Worm (Caenorhabditis elegans) whole organism, early embryonic: ENCODE data around the gene npr-12.

Experiments used
- B0310.2 ChIP-seq: sonication (generic microtip); optimal IDR thresholded peaks from 2 replicates; lab custom pipeline; 2016; ENCODE audit warnings: mild to moderate bottlenecking, missing genetic modification characterization, missing compliant biosample characterization
- F13C5.2 ChIP-seq: sonication (generic microtip); optimal IDR thresholded peaks from 2 replicates; lab custom pipeline; 2017; ENCODE audit warnings: mild to moderate bottlenecking, missing genetic modification characterization, inconsistent platforms, missing compliant biosample characterization
- ama-1 ChIP-seq: fragments of 150-350 bp; optimal IDR thresholded peaks from 2 replicates; lab custom pipeline; 2014
- ceh-13 ChIP-seq: fragments of 200-800 bp; sonication (Bioruptor generic); optimal IDR thresholded peaks from 2 replicates; lab custom pipeline; 2018; ENCODE audit warnings: mild to moderate bottlenecking, missing genetic modification characterization, missing compliant biosample characterization
- ceh-36 ChIP-seq: sonication (generic microtip); optimal IDR thresholded peaks from 2 replicates; lab custom pipeline; 2016; ENCODE audit warnings: missing genetic modification characterization, inconsistent platforms, missing compliant biosample characterization
- ets-7 ChIP-seq: sonication (generic microtip); optimal IDR thresholded peaks from 2 replicates; lab custom pipeline; 2016; ENCODE audit warnings: missing genotype, missing genetic modification characterization, missing compliant biosample characterization
- flt-1 ChIP-seq: fragments of 200-800 bp; sonication (Bioruptor generic); IDR thresholded peaks from 2 replicates; pipeline ENCODE4 v1.3.6; 2022; ENCODE audit warnings: missing genetic modification characterization, missing compliant biosample characterization
- hmbx-1 ChIP-seq: sonication (generic microtip); optimal IDR thresholded peaks from 2 replicates; lab custom pipeline; 2016; ENCODE audit warnings: mild to moderate bottlenecking, missing genetic modification characterization, missing compliant biosample characterization
- hmg-4 ChIP-seq: fragments of 200-800 bp; sonication (Bioruptor generic); optimal IDR thresholded peaks from 2 replicates; lab custom pipeline; 2018; ENCODE audit warnings: mild to moderate bottlenecking, missing genetic modification characterization, missing compliant biosample characterization
- hnd-1 ChIP-seq: sonication (generic microtip); optimal IDR thresholded peaks from 2 replicates; lab custom pipeline; 2016; ENCODE audit warnings: missing genetic modification characterization, missing compliant biosample characterization
- scrt-1 ChIP-seq: fragments of 200-800 bp; sonication (Bioruptor generic); IDR thresholded peaks from 2 replicates; pipeline ENCODE4 v1.3.6; 2022; ENCODE audit warnings: missing genetic modification characterization, missing compliant biosample characterization
- sea-1 ChIP-seq: fragments of 200-800 bp; sonication (Bioruptor generic); conservative IDR thresholded peaks from 2 replicates; pipeline ENCODE4 v1.3.6; 2022; ENCODE audit warnings: missing genetic modification characterization, missing compliant biosample characterization
- tbx-37 ChIP-seq: fragments of 200-800 bp; sonication (Bioruptor generic); conservative IDR thresholded peaks from 2 replicates; pipeline ENCODE4 v1.3.6; 2022; ENCODE audit warnings: missing genetic modification reagents, missing genetic modification characterization, missing compliant biosample characterization
- tra-4 ChIP-seq: sonication (generic microtip); optimal IDR thresholded peaks from 2 replicates; lab custom pipeline; 2017; ENCODE audit warnings: missing genetic modification characterization, missing compliant biosample characterization

DNA sequence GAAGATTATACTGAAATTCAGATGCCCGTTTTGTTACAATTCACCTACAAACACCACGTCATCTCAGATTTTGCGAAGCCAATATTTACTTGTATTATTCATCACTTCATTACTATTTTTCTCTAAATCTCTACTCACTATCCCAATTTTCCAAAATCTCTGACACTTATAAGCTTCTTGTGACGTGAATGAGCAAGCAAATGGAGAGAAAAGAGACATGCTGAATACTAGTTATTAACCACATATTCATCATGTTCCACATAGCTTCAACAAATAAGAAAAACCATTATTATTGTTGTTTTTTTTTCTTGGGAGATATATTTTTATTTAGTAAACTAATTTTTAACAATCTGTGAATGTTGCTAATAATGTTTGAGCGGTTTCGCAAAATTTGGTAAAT is 13.8 kb upstream of the npr-12 start:
- TF ChIP-seq flt-1 (GFP tag; lab: Robert Waterston, UW): no peak
- no peak for TF ChIP-seq ama-1
- TF ChIP-seq tbx-37 (GFP tag; lab: Robert Waterston, UW): no peak
- no peak for TF ChIP-seq hmbx-1 (tag; lab: Kevin White, UChicago)
- no peak for TF ChIP-seq hnd-1 (tag; lab: Kevin White, UChicago)
- no peak for TF ChIP-seq tra-4 (tag; lab: Kevin White, UChicago)
- TF ChIP-seq scrt-1 (GFP tag; lab: Robert Waterston, UW): no peak
- no peak for TF ChIP-seq F13C5.2
- TF ChIP-seq B0310.2 (tag; lab: Kevin White, UChicago): no peak
- no peak for TF ChIP-seq ets-7 (tag; lab: Kevin White, UChicago)
- no peak for TF ChIP-seq sea-1
- TF ChIP-seq hmg-4 (GFP tag; lab: Kevin White, UChicago): no peak
- no peak for TF ChIP-seq ceh-13 (GFP tag; lab: Kevin White, UChicago)
- TF ChIP-seq ceh-36: no peak
